Worm (Caenorhabditis elegans) whole organism, mixed stage, embryonic: ENCODE results near the gene T01B7.13.
A peak's percentile ranks its signal among the peaks of the same experiment; 100 is the strongest.

ENCODE experiments used
- cnd-1 ChIP-seq: fragments of 200-800 bp; sonication (Bioruptor generic); optimal IDR thresholded peaks from 2 replicates; lab custom pipeline; 2018; ENCODE audit warnings: mild to moderate bottlenecking, missing genetic modification characterization, missing compliant biosample characterization
- elt-3 ChIP-seq: fragments of 150-350 bp; optimal IDR thresholded peaks from 2 replicates; lab custom pipeline; 2014; ENCODE audit warnings: missing biosample characterization, missing genetic modification characterization
- ham-2 ChIP-seq: fragments of 200-800 bp; sonication (Bioruptor generic); optimal IDR thresholded peaks from 2 replicates; lab custom pipeline; 2018; ENCODE audit warnings: mild to moderate bottlenecking, missing genetic modification characterization, missing compliant biosample characterization
- hlh-1 ChIP-seq: fragments of 150-350 bp; optimal IDR thresholded peaks from 2 replicates; lab custom pipeline; 2014; ENCODE audit warnings: missing biosample characterization, missing genetic modification reagents, missing genetic modification characterization
- lin-13 ChIP-seq: fragments of 150-350 bp; optimal IDR thresholded peaks from 2 replicates; lab custom pipeline; 2014; ENCODE audit warnings: missing biosample characterization, missing genetic modification characterization
- lsy-2 ChIP-seq: fragments of 150-350 bp; optimal IDR thresholded peaks from 2 replicates; lab custom pipeline; 2014; ENCODE audit warnings: missing biosample characterization, missing genetic modification characterization
- nhr-12 ChIP-seq: fragments of 150-350 bp; optimal IDR thresholded peaks from 2 replicates; lab custom pipeline; 2014; ENCODE audit warnings: missing biosample characterization, missing genetic modification characterization
- nhr-28 ChIP-seq: fragments of 150-350 bp; optimal IDR thresholded peaks from 2 replicates; lab custom pipeline; 2014; ENCODE audit warnings: missing biosample characterization, missing genetic modification characterization
- nhr-76 ChIP-seq: sonication (generic microtip); optimal IDR thresholded peaks from 2 replicates; lab custom pipeline; 2017; ENCODE audit warnings: missing biosample characterization, missing genetic modification characterization
- sem-2 ChIP-seq: fragments of 200-800 bp; sonication (Bioruptor generic); optimal IDR thresholded peaks from 2 replicates; lab custom pipeline; 2018; ENCODE audit warnings: mild to moderate bottlenecking, missing genetic modification characterization, missing compliant biosample characterization
- snpc-4 ChIP-seq: fragments of 150-350 bp; optimal IDR thresholded peaks from 2 replicates; lab custom pipeline; 2014; ENCODE audit warnings: missing biosample characterization, missing genetic modification characterization
- tbx-8 ChIP-seq: fragments of 200-800 bp; sonication (Bioruptor generic); optimal IDR thresholded peaks from 2 replicates; lab custom pipeline; 2018; ENCODE audit warnings: mild to moderate bottlenecking, missing genetic modification characterization, moderate library complexity, missing compliant biosample characterization
- unc-39 ChIP-seq: fragments of 150-350 bp; optimal IDR thresholded peaks from 2 replicates; lab custom pipeline; 2014; ENCODE audit warnings: missing biosample characterization, missing genetic modification characterization

ce11 chrII:8707024-8707423, 8.2 kb upstream of the T01B7.13 start, which contains the start of gene cup-16:
- TF ChIP-seq elt-3 (tag; lab: Kevin White, UChicago) (no peak), nhr-28 (tag; lab: Kevin White, UChicago) (no peak), lsy-2 (tag; lab: Kevin White, UChicago) (no peak), sem-2 (no peak), hlh-1 (tag; lab: Kevin White, UChicago) (peak; percentile 35), tbx-8 (no peak), cnd-1 (no peak), nhr-76 (no peak), unc-39 (tag; lab: Kevin White, UChicago) (no peak), snpc-4 (tag; lab: Kevin White, UChicago) (no peak), nhr-12 (tag; lab: Kevin White, UChicago) (no peak), ham-2 (GFP tag; lab: Kevin White, UChicago) (no peak), lin-13 (tag; lab: Kevin White, UChicago) (no peak)
